Worm (Caenorhabditis elegans) whole organism, young adult: Measurements from ENCODE around the gene Y6G8.5.
A peak's percentile ranks its signal among the peaks of the same experiment; 100 is the strongest.

Experiments used
- B0035.1 ChIP-seq: sonication (generic microtip); optimal IDR thresholded peaks from 2 replicates; lab custom pipeline; 2016; ENCODE audit warnings: missing genetic modification characterization, mild to moderate bottlenecking, missing compliant biosample characterization, missing genotype, missing genetic modification reagents
- B0336.3 ChIP-seq: fragments of 200-800 bp; sonication (Bioruptor generic); IDR thresholded peaks from 2 replicates; pipeline ENCODE4 v1.3.6; 2022; ENCODE audit warnings: missing genetic modification characterization, missing compliant biosample characterization
- C17E4.6 ChIP-seq: fragments of 200-800 bp; sonication (Bioruptor generic); IDR thresholded peaks from 2 replicates; pipeline ENCODE4 v1.3.6; 2022; ENCODE audit warnings: missing genetic modification reagents, missing genetic modification characterization, missing compliant biosample characterization
- D2030.7 ChIP-seq: fragments of 200-800 bp; sonication (Bioruptor generic); IDR thresholded peaks from 2 replicates; pipeline ENCODE4 v1.3.6; 2022; ENCODE audit warnings: missing genetic modification reagents, missing genetic modification characterization, missing compliant biosample characterization
- F37B4.10 ChIP-seq: fragments of 200-800 bp; sonication (Bioruptor generic); IDR thresholded peaks from 2 replicates; pipeline ENCODE4 v1.3.6; 2022; ENCODE audit warnings: missing genetic modification characterization, missing compliant biosample characterization
- F49E8.2 ChIP-seq: sonication (generic microtip); optimal IDR thresholded peaks from 3 replicates; lab custom pipeline; 2017; ENCODE audit warnings: missing genetic modification characterization, mild to moderate bottlenecking, missing compliant biosample characterization, antibody characterized with exemption, moderate library complexity; ENCODE audit not compliant: insufficient read depth
- F57C9.4 ChIP-seq: sonication (generic microtip); optimal IDR thresholded peaks from 2 replicates; lab custom pipeline; 2017; ENCODE audit warnings: mild to moderate bottlenecking, missing genetic modification characterization, missing compliant biosample characterization
- K11D2.4 ChIP-seq: fragments of 200-800 bp; sonication (Bioruptor generic); IDR thresholded peaks from 2 replicates; pipeline ENCODE4 v1.3.6; 2022; ENCODE audit warnings: missing genetic modification reagents, missing genetic modification characterization, missing compliant biosample characterization
- Y53F4B.3 ChIP-seq: fragments of 200-800 bp; sonication (Bioruptor generic); IDR thresholded peaks from 2 replicates; pipeline ENCODE4 v1.3.6; 2022; ENCODE audit warnings: missing genetic modification reagents, missing genetic modification characterization, missing compliant biosample characterization
- Y95B8A.8 ChIP-seq: fragments of 200-800 bp; sonication (Bioruptor generic); IDR thresholded peaks from 2 replicates; pipeline ENCODE4 v1.3.6; 2022; ENCODE audit warnings: missing genetic modification reagents, missing genetic modification characterization, missing compliant biosample characterization
- ZK185.1 ChIP-seq: sonication (generic microtip); optimal IDR thresholded peaks from 2 replicates; lab custom pipeline; 2016; ENCODE audit warnings: mild to moderate bottlenecking, missing genetic modification characterization, missing compliant biosample characterization; ENCODE audit not compliant: poor library complexity, severe bottlenecking
- aptf-2 ChIP-seq: fragments of 200-800 bp; sonication (Bioruptor generic); conservative IDR thresholded peaks from 2 replicates; pipeline ENCODE4 v1.3.6; 2022; ENCODE audit warnings: missing genetic modification reagents, missing genetic modification characterization, missing compliant biosample characterization
- atf-7 ChIP-seq: sonication (generic microtip); optimal IDR thresholded peaks from 2 replicates; lab custom pipeline; 2017; ENCODE audit warnings: mild to moderate bottlenecking, missing genetic modification characterization, missing compliant biosample characterization
- athp-1 ChIP-seq: sonication (generic microtip); optimal IDR thresholded peaks from 2 replicates; lab custom pipeline; 2017; ENCODE audit warnings: mild to moderate bottlenecking, missing genetic modification characterization, missing compliant biosample characterization
- attf-3 ChIP-seq: fragments of 200-800 bp; sonication (Bioruptor generic); conservative IDR thresholded peaks from 2 replicates; pipeline ENCODE4 v1.3.6; 2022; ENCODE audit warnings: missing genetic modification reagents, missing genetic modification characterization, missing compliant biosample characterization
- attf-6 ChIP-seq: fragments of 200-800 bp; sonication (Bioruptor generic); IDR thresholded peaks from 2 replicates; pipeline ENCODE4 v1.3.6; 2022; ENCODE audit warnings: missing genetic modification reagents, missing genetic modification characterization, missing compliant biosample characterization
- bed-1 ChIP-seq: fragments of 200-800 bp; sonication (Bioruptor generic); IDR thresholded peaks from 2 replicates; pipeline ENCODE4 v1.3.6; 2022; ENCODE audit warnings: missing genetic modification reagents, missing genetic modification characterization, missing compliant biosample characterization
- bed-2 ChIP-seq: fragments of 200-800 bp; sonication (Bioruptor generic); IDR thresholded peaks from 2 replicates; pipeline ENCODE4 v1.3.6; 2022; ENCODE audit warnings: missing genetic modification reagents, missing genetic modification characterization, missing compliant biosample characterization
- ccch-3 ChIP-seq: fragments of 200-800 bp; sonication (Bioruptor generic); optimal IDR thresholded peaks from 2 replicates; lab custom pipeline; 2018; ENCODE audit warnings: mild to moderate bottlenecking, missing genetic modification characterization, missing compliant biosample characterization
- ceh-91 ChIP-seq: fragments of 200-800 bp; sonication (Bioruptor generic); IDR thresholded peaks from 2 replicates; pipeline ENCODE4 v1.3.6; 2022; ENCODE audit warnings: missing genetic modification reagents, missing genetic modification characterization, missing compliant biosample characterization
- egl-18 ChIP-seq: fragments of 200-800 bp; sonication (Bioruptor generic); IDR thresholded peaks from 2 replicates; pipeline ENCODE4 v1.3.6; 2022; ENCODE audit warnings: missing genetic modification reagents, missing genetic modification characterization, missing compliant biosample characterization
- egrh-3 ChIP-seq: fragments of 200-800 bp; sonication (Bioruptor generic); IDR thresholded peaks from 2 replicates; pipeline ENCODE4 v1.3.6; 2022; ENCODE audit warnings: missing genetic modification reagents, missing genetic modification characterization, missing compliant biosample characterization
- him-1 ChIP-seq: sonication (generic microtip); optimal IDR thresholded peaks from 2 replicates; lab custom pipeline; 2016; ENCODE audit warnings: missing genotype, missing genetic modification reagents, missing genetic modification characterization, missing compliant biosample characterization
- hsf-1 ChIP-seq: fragments of 200-800 bp; sonication (Bioruptor generic); IDR thresholded peaks from 2 replicates; pipeline ENCODE4 v1.3.6; 2022; ENCODE audit warnings: missing genetic modification reagents, missing genetic modification characterization, missing compliant biosample characterization
- let-607 ChIP-seq, 2 experiments: fragments of 200-800 bp in 1 of 2; sonication (Bioruptor generic) in 1 of 2; sonication (generic microtip) in 1 of 2; optimal IDR thresholded peaks; 2 replicates each; lab custom pipeline; 2016 to 2018; ENCODE audit warnings: mild to moderate bottlenecking in 2 of 2, missing compliant biosample characterization in 2 of 2, missing genetic modification characterization in 2 of 2, moderate library complexity in 2 of 2, missing genotype in 1 of 2
- lin-54 ChIP-seq: fragments of 200-800 bp; sonication (Bioruptor generic); optimal IDR thresholded peaks from 2 replicates; lab custom pipeline; 2018; ENCODE audit warnings: mild to moderate bottlenecking, missing genetic modification characterization, missing compliant biosample characterization
- lsl-1 ChIP-seq: fragments of 200-800 bp; sonication (Bioruptor generic); optimal IDR thresholded peaks from 2 replicates; lab custom pipeline; 2018; ENCODE audit warnings: mild to moderate bottlenecking, missing genetic modification characterization, moderate library complexity, missing compliant biosample characterization
- lsy-27 ChIP-seq: sonication (generic microtip); optimal IDR thresholded peaks from 2 replicates; lab custom pipeline; 2017; ENCODE audit warnings: missing genetic modification characterization, mild to moderate bottlenecking, missing compliant biosample characterization, antibody characterized with exemption, missing genotype, borderline replicate concordance; ENCODE audit not compliant: insufficient read depth
- madf-3 ChIP-seq: fragments of 200-800 bp; sonication (Bioruptor generic); IDR thresholded peaks from 2 replicates; pipeline ENCODE4 v1.3.6; 2022; ENCODE audit warnings: missing genetic modification reagents, missing genetic modification characterization, missing compliant biosample characterization
- madf-6 ChIP-seq: fragments of 200-800 bp; sonication (Bioruptor generic); IDR thresholded peaks from 2 replicates; pipeline ENCODE4 v1.3.6; 2022; ENCODE audit warnings: missing genetic modification reagents, missing genetic modification characterization, missing compliant biosample characterization
- madf-8 ChIP-seq: fragments of 200-800 bp; sonication (Bioruptor generic); conservative IDR thresholded peaks from 2 replicates; pipeline ENCODE4 v1.3.6; 2022; ENCODE audit warnings: missing genetic modification reagents, missing genetic modification characterization, missing compliant biosample characterization
- mel-28 ChIP-seq: sonication (generic microtip); optimal IDR thresholded peaks from 2 replicates; lab custom pipeline; 2016; ENCODE audit warnings: borderline replicate concordance, mild to moderate bottlenecking, missing genetic modification characterization, missing compliant biosample characterization
- mxl-1 ChIP-seq: sonication (generic microtip); optimal IDR thresholded peaks from 2 replicates; lab custom pipeline; 2016; ENCODE audit warnings: missing genetic modification characterization, missing compliant biosample characterization
- nhr-27 ChIP-seq: fragments of 200-800 bp; sonication (Bioruptor generic); optimal IDR thresholded peaks from 2 replicates; lab custom pipeline; 2018; ENCODE audit warnings: mild to moderate bottlenecking, missing genetic modification characterization, moderate library complexity, missing compliant biosample characterization
- nhr-90 ChIP-seq: sonication (generic microtip); optimal IDR thresholded peaks from 2 replicates; lab custom pipeline; 2016; ENCODE audit warnings: missing genotype, mild to moderate bottlenecking, missing genetic modification characterization, missing compliant biosample characterization
- pbrm-1 ChIP-seq: fragments of 200-800 bp; sonication (Bioruptor generic); IDR thresholded peaks from 2 replicates; pipeline ENCODE4 v1.3.6; 2022; ENCODE audit warnings: missing genetic modification reagents, missing genetic modification characterization, missing compliant biosample characterization
- sdz-38 ChIP-seq: sonication (generic microtip); optimal IDR thresholded peaks from 2 replicates; lab custom pipeline; 2016; ENCODE audit warnings: missing genotype, missing genetic modification characterization, missing compliant biosample characterization
- snpc-1.1 ChIP-seq: sonication (generic microtip); optimal IDR thresholded peaks from 2 replicates; lab custom pipeline; 2017; ENCODE audit warnings: missing genetic modification characterization, mild to moderate bottlenecking, missing compliant biosample characterization, antibody characterized with exemption, moderate library complexity, missing genotype, missing genetic modification reagents; ENCODE audit not compliant: insufficient read depth
- somi-1 ChIP-seq: fragments of 200-800 bp; sonication (Bioruptor generic); optimal IDR thresholded peaks from 2 replicates; lab custom pipeline; 2018; ENCODE audit warnings: mild to moderate bottlenecking, missing genetic modification characterization, missing compliant biosample characterization
- xnd-1 ChIP-seq: sonication (generic microtip); optimal IDR thresholded peaks from 2 replicates; lab custom pipeline; 2016; ENCODE audit warnings: missing genotype, missing genetic modification reagents, missing genetic modification characterization, missing compliant biosample characterization
- zfh-2 ChIP-seq: fragments of 200-800 bp; sonication (Bioruptor generic); conservative IDR thresholded peaks from 2 replicates; pipeline ENCODE4 v1.3.6; 2022; ENCODE audit warnings: missing genetic modification reagents, missing genetic modification characterization, missing compliant biosample characterization
- ztf-25 ChIP-seq: fragments of 200-800 bp; sonication (Bioruptor generic); IDR thresholded peaks from 2 replicates; pipeline ENCODE4 v1.3.6; 2022; ENCODE audit warnings: missing genetic modification reagents, missing genetic modification characterization, missing compliant biosample characterization

Y6G8.5 gene

ce11 chrV:17659228-17659627, 43.7 kb upstream of the Y6G8.5 start, which contains the start of gene fbxa-108 (continued):
- TF ChIP-seq bed-1 (no peak), Y95B8A.8 (GFP tag; lab: Robert Waterston, UW) (no peak), B0336.3 (GFP tag; lab: Robert Waterston, UW) (peak; percentile 64), let-607 (tag; optimal IDR thresholded peaks at IDR 0.05; lab: Kevin White, UChicago) (peak; percentile 14 to 35), lsy-27 (tag; lab: Kevin White, UChicago) (no peak)

ce11 chrV:17658824-17659223, 43.3 kb upstream of the Y6G8.5 start:
- TF ChIP-seq nhr-90 (tag; lab: Kevin White, UChicago) (no peak), lsl-1 (peak; percentile 88), pbrm-1 (no peak), ceh-91 (GFP tag; lab: Robert Waterston, UW) (0 out of 2 replicates have a peak, but pooled peaks have one; percentile 16), xnd-1 (peak; percentile 56), madf-6 (peak; percentile 63), D2030.7 (GFP tag; lab: Robert Waterston, UW) (peak; percentile 48)

ce11 chrV:17655205-17655604, 39.7 kb upstream of the Y6G8.5 start:
- TF ChIP-seq F49E8.2 (tag; lab: Kevin White, UChicago) (peak; percentile 2), K11D2.4 (GFP tag; lab: Robert Waterston, UW) (no peak), madf-3 (no peak), attf-6 (GFP tag; lab: Robert Waterston, UW) (no peak), zfh-2 (GFP tag; lab: Robert Waterston, UW) (no peak), C17E4.6 (no peak), attf-3 (GFP tag; lab: Robert Waterston, UW) (no peak), ccch-3 (GFP tag; lab: Kevin White, UChicago) (no peak), F37B4.10 (GFP tag; lab: Robert Waterston, UW) (no peak), egl-18 (GFP tag; lab: Robert Waterston, UW) (no peak), mxl-1 (tag; lab: Kevin White, UChicago) (no peak), F57C9.4 (no peak), him-1 (tag; lab: Kevin White, UChicago) (no peak), atf-7 (tag; lab: Kevin White, UChicago) (no peak), madf-6 (peak; percentile 64), athp-1 (tag; lab: Kevin White, UChicago) (no peak), somi-1 (GFP tag; lab: Kevin White, UChicago) (no peak), pbrm-1 (no peak), ZK185.1 (tag; lab: Kevin White, UChicago) (no peak), aptf-2 (no peak), mel-28 (tag; lab: Kevin White, UChicago) (no peak), lsl-1 (peak; percentile 75), Y53F4B.3 (GFP tag; lab: Robert Waterston, UW) (no peak), D2030.7 (GFP tag; lab: Robert Waterston, UW) (peak; percentile 48; the same call in 1 of the 2 replicates), sdz-38 (tag; lab: Kevin White, UChicago) (no peak), snpc-1.1 (tag; lab: Kevin White, UChicago) (no peak), nhr-27 (no peak), lin-54 (GFP tag; lab: Kevin White, UChicago) (no peak), egrh-3 (GFP tag; lab: Robert Waterston, UW) (no peak), madf-8 (GFP tag; lab: Robert Waterston, UW) (no peak), B0035.1 (tag; lab: Kevin White, UChicago) (no peak), hsf-1 (GFP tag; lab: Robert Waterston, UW) (0 out of 2 replicates have a peak, but pooled peaks have one; percentile 25), bed-2 (no peak), ztf-25 (no peak), Y95B8A.8 (GFP tag; lab: Robert Waterston, UW) (no peak)
